Worm (Caenorhabditis elegans): ENCODE data around the gene aqp-11.

DNA sequence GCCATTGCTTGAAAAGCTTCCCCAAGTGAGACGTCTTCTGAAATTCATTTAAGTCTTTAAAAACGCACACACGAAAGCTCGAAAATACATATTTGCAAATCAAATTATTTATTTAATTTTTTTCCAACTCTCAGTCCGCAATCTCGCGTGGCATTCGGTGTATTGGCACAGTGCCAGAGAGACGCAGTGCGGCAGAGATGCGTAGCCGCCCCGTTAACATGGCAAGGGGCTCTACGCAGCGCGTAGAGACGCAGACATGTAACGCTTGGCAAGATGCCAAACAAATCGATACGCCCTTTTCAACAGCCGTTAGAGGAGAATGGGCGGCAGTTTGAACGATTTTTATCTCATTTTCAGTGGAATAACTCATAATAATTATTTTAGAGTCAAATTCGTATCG is 29.5 kb upstream of the aqp-11 start, which contains the start of the genes drr-2 and set-16:
- peak; percentile 91 for TF ChIP-seq ceh-18 (tag; optimal IDR thresholded peaks at IDR 0.05)
- TF ChIP-seq pha-4 (tag; optimal IDR thresholded peaks at IDR 0.05), result no peak
- peak; percentile 21 for TF ChIP-seq gmeb-2 (tag; optimal IDR thresholded peaks at IDR 0.05)
- peak; percentile 97 for TF ChIP-seq ceh-48 (tag; optimal IDR thresholded peaks at IDR 0.05)
- no peak for TF ChIP-seq lin-11 (tag; optimal IDR thresholded peaks at IDR 0.05)
- TF ChIP-seq zip-5 (tag; optimal IDR thresholded peaks at IDR 0.05), result no peak
- peak; percentile 91 for TF ChIP-seq pax-1 (tag; optimal IDR thresholded peaks at IDR 0.05)
- peak; percentile 97 for TF ChIP-seq nfya-1 (tag; optimal IDR thresholded peaks at IDR 0.05)
- TF ChIP-seq fkh-10 (GFP tag; optimal IDR thresholded peaks at IDR 0.05), result peak; percentile 43
- peak; percentile 99 for TF ChIP-seq unc-42 (tag; optimal IDR thresholded peaks at IDR 0.05)
- peak; percentile 90 for TF ChIP-seq ceh-31 (tag; optimal IDR thresholded peaks at IDR 0.05)

Data from whole organism, late embryonic.